Worm (Caenorhabditis elegans) whole organism, L1 larva: Measurements from ENCODE around the gene F42G2.7.

Experiments used
- egl-27 ChIP-seq, 2 experiments: fragments of 150-350 bp in 1 of 2; sonication (generic microtip); optimal IDR thresholded peaks; 3 replicates each; lab custom pipeline; 2017 to 2018; ENCODE audit warnings: missing biosample characterization in 2 of 2, missing genetic modification characterization in 2 of 2, missing genetic modification reagents in 2 of 2
- elt-2 ChIP-seq: sonication (generic microtip); optimal IDR thresholded peaks from 2 replicates; lab custom pipeline; 2016; ENCODE audit warnings: missing genetic modification characterization, mild to moderate bottlenecking, inconsistent platforms, missing compliant biosample characterization, missing genetic modification reagents
- jun-1 ChIP-seq: fragments of 150-350 bp; optimal IDR thresholded peaks from 2 replicates; lab custom pipeline; 2014; ENCODE audit warnings: missing biosample characterization, missing genetic modification reagents, missing genetic modification characterization
- lin-14 ChIP-seq: fragments of 200-800 bp; sonication (Bioruptor generic); optimal IDR thresholded peaks from 2 replicates; lab custom pipeline; 2018; ENCODE audit warnings: mild to moderate bottlenecking, missing genetic modification characterization, moderate library complexity, missing compliant biosample characterization
- lin-15B ChIP-seq: fragments of 150-350 bp; sonication (generic microtip); optimal IDR thresholded peaks from 3 replicates; lab custom pipeline; 2014; ENCODE audit warnings: missing biosample characterization, missing genetic modification characterization
- nhr-12 ChIP-seq: sonication (generic microtip); optimal IDR thresholded peaks from 2 replicates; lab custom pipeline; 2017; ENCODE audit warnings: missing biosample characterization, missing genetic modification characterization
- nhr-77 ChIP-seq: fragments of 150-350 bp; optimal IDR thresholded peaks from 2 replicates; lab custom pipeline; 2014; ENCODE audit warnings: missing biosample characterization, missing genetic modification characterization
- pag-3 ChIP-seq: sonication (generic microtip); optimal IDR thresholded peaks from 2 replicates; lab custom pipeline; 2017; ENCODE audit warnings: missing genetic modification characterization, mild to moderate bottlenecking, missing compliant biosample characterization, antibody characterized with exemption, borderline replicate concordance; ENCODE audit not compliant: insufficient read depth
- pqm-1 ChIP-seq: sonication (generic microtip); optimal IDR thresholded peaks from 3 replicates; lab custom pipeline; 2017; ENCODE audit warnings: missing biosample characterization, missing genetic modification characterization
- skn-1 ChIP-seq: fragments of 150-350 bp; optimal IDR thresholded peaks from 2 replicates; lab custom pipeline; 2014; ENCODE audit warnings: missing biosample characterization, missing genetic modification characterization
- unc-62 ChIP-seq: fragments of 150-350 bp; optimal IDR thresholded peaks from 2 replicates; lab custom pipeline; 2014; ENCODE audit warnings: missing biosample characterization, missing genetic modification reagents, missing genetic modification characterization
- ztf-11 ChIP-seq, 2 experiments: sonication (generic microtip); optimal IDR thresholded peaks; 2 replicates each; lab custom pipeline; 2016 to 2017; ENCODE audit warnings: missing genetic modification characterization in 2 of 2, missing biosample characterization in 1 of 2, missing compliant biosample characterization in 1 of 2

DNA sequence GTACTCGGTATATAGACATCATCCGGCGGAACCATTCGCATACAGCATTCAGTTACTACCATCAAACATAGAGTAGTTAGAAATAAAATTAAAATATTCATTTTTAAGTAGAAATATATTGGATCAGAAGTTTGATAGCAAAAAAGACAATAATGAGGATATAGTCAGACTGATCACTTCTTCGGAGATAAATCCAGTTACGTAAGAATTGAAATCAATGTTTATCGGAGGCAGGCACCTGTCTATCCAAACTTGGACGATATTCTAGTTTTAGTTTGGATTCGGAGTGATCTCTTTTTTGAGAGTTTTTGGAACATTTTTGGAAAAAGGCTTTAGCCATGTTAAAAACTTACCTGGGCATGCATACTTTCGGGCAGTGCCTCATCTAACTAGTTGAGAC lies 34.6 kb upstream of the F42G2.7 start, which contains the start of gene F16G10.8:
- TF ChIP-seq nhr-12 (tag; lab: Kevin White, UChicago) (no peak), ztf-11 (tag; optimal IDR thresholded peaks at IDR 0.05; lab: Kevin White, UChicago) (no peak), lin-15B (no peak), egl-27 (tag; optimal IDR thresholded peaks at IDR 0.05; lab: Kevin White, UChicago) (no peak), unc-62 (GFP tag; lab: Kevin White, UChicago) (no peak), pqm-1 (tag; lab: Kevin White, UChicago) (no peak), nhr-77 (no peak), elt-2 (no peak), pag-3 (tag; lab: Kevin White, UChicago) (no peak), jun-1 (tag; lab: Kevin White, UChicago) (no peak), skn-1 (no peak), lin-14 (GFP tag; lab: Kevin White, UChicago) (no peak)
